Fruit fly (Drosophila melanogaster): ENCODE measurements around the gene Pex11c.

DNA sequence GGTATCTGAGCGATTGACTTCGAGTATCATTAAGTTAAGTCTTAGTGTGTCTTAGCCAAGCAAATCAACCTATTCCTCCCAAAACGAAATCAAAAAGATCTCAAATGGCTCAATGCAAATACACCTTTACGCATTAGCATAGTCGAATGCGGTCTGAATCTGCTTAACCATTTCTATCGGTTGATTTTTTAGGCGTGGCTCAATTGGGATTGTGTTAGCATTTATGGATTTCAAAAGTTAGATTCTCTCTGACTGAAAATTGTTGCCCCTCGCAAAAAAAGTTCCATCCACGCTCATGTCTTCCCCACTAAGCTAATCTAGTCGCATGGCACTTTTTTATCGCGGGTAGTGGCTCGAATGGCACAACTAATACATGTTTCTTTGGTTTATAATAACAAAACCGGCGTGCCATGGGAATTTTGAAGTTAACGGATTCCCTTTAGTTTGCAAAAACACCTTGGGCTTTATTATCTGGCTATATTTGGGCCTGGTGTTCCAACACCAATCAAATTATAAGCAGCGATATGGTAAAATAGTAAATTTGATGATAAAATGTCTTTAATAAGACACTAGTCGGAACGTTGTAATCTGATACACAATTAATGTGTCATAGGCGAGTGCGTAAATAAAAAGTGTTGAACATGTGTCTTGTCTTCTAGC, 29.4 kb upstream of the Pex11c start:
- no peak for TF ChIP-seq CG8478 (optimal IDR thresholded peaks at IDR 0.05)
- TF ChIP-seq EcR (GFP tag; optimal IDR thresholded peaks at IDR 0.05) = no peak
